Worm (Caenorhabditis elegans): Measurements from ENCODE around the gene hmt-1.
A peak's percentile ranks its signal among the peaks of the same experiment; 100 is the strongest.

Gene hmt-1

ce11 chrIII:11090112-11090648 lies 9.6 kb downstream of the hmt-1 start (continued):
- TF ChIP-seq attf-5 (GFP tag; optimal IDR thresholded peaks at IDR 0.05) (no peak), somi-1 (GFP tag; optimal IDR thresholded peaks at IDR 0.05) (no peak), zfh-2 (GFP tag; conservative IDR thresholded peaks at IDR 0.05) (no peak; the same call in 1 of the 2 replicates), F23B12.7 (tag; optimal IDR thresholded peaks at IDR 0.05; ENCODE audit: insufficient read depth) (peak; percentile 46), pha-4 (tag; optimal IDR thresholded peaks at IDR 0.05) (no peak), rcor-1 (GFP tag; IDR thresholded peaks at IDR 0.05) (peak; percentile 75), F10E7.11 (tag; optimal IDR thresholded peaks at IDR 0.05) (peak; percentile 29), B0035.1 (tag; optimal IDR thresholded peaks at IDR 0.05) (no peak), lsy-27 (tag; optimal IDR thresholded peaks at IDR 0.05; ENCODE audit: borderline replicate concordance, insufficient read depth) (no peak), ccch-3 (GFP tag; optimal IDR thresholded peaks at IDR 0.05) (no peak), snpc-4 (GFP tag; optimal IDR thresholded peaks at IDR 0.05) (peak; percentile 94), snpc-4 (tag; optimal IDR thresholded peaks at IDR 0.05) (peak; percentile 96 to 99 (median 98)), sdz-38 (tag; optimal IDR thresholded peaks at IDR 0.05) (no peak), ztf-6 (GFP tag; IDR thresholded peaks at IDR 0.05) (no peak), hmg-20 (GFP tag; IDR thresholded peaks at IDR 0.05) (0 out of 2 replicates have a peak, but pooled peaks have one; percentile 47), nhr-80 (tag; optimal IDR thresholded peaks at IDR 0.05) (no peak), madf-6 (GFP tag; IDR thresholded peaks at IDR 0.05) (peak; percentile 71), ceh-91 (GFP tag; IDR thresholded peaks at IDR 0.05) (no peak), ztf-28 (GFP tag; IDR thresholded peaks at IDR 0.05) (no peak; the same call in 1 of the 2 replicates), D2030.7 (GFP tag; IDR thresholded peaks at IDR 0.05) (peak; percentile 89), athp-1 (tag; optimal IDR thresholded peaks at IDR 0.05) (peak; percentile 34), hrde-1 (tag; optimal IDR thresholded peaks at IDR 0.05; ENCODE audit: borderline replicate concordance) (peak; percentile 41), cebp-2 (GFP tag; IDR thresholded peaks at IDR 0.05) (no peak), lin-35 (GFP tag; optimal IDR thresholded peaks at IDR 0.05) (peak in 1 of 3 experiments; percentile 30), ztf-3 (GFP tag; optimal IDR thresholded peaks at IDR 0.05) (peak; percentile 1), snpc-3.4 (tag; optimal IDR thresholded peaks at IDR 0.05) (peak; percentile 97), nhr-179 (tag; optimal IDR thresholded peaks at IDR 0.05) (no peak), unc-130 (GFP tag; optimal IDR thresholded peaks at IDR 0.05) (peak; percentile 52), lir-1 (GFP tag; conservative IDR thresholded peaks at IDR 0.05) (peak; percentile 67; the same call in 1 of the 2 replicates), rpc-1 (optimal IDR thresholded peaks at IDR 0.05) (no peak), rpc-1 (tag; optimal IDR thresholded peaks at IDR 0.05) (no peak), atf-7 (tag; optimal IDR thresholded peaks at IDR 0.05) (peak; percentile 35), Y53G8AR.9 (GFP tag; conservative IDR thresholded peaks at IDR 0.05) (peak; percentile 54; the same call in 1 of the 2 replicates), lin-40 (tag; optimal IDR thresholded peaks at IDR 0.05) (peak; percentile 24), dpff-1 (tag; optimal IDR thresholded peaks at IDR 0.05) (peak; percentile 31), lsl-1 (GFP tag; optimal IDR thresholded peaks at IDR 0.05) (peak; percentile 56), F22D6.2 (tag; optimal IDR thresholded peaks at IDR 0.05) (no peak), dpl-1 (GFP tag; optimal IDR thresholded peaks at IDR 0.05) (no peak), ama-1 (optimal IDR thresholded peaks at IDR 0.05) (peak; percentile 97), ama-1 (GFP tag; optimal IDR thresholded peaks at IDR 0.05) (no peak), F49E8.2 (tag; optimal IDR thresholded peaks at IDR 0.05; ENCODE audit: insufficient read depth) (peak; percentile 92), Y53F4B.3 (GFP tag; IDR thresholded peaks at IDR 0.05) (no peak), K12H6.12 (tag; optimal IDR thresholded peaks at IDR 0.05) (no peak), unc-62 (GFP tag; optimal IDR thresholded peaks at IDR 0.05) (no peak), C06A6.2 (GFP tag; conservative IDR thresholded peaks at IDR 0.05) (peak; percentile 38; the same call in 1 of the 2 replicates), ZK185.1 (tag; optimal IDR thresholded peaks at IDR 0.05; ENCODE audit: poor library complexity, severe bottlenecking) (peak; percentile 36), F52B5.7 (tag; optimal IDR thresholded peaks at IDR 0.05) (peak; percentile 82), B0261.1 (tag; optimal IDR thresholded peaks at IDR 0.05) (no peak)
